Worm (Caenorhabditis elegans) whole organism, young adult: Measurements from ENCODE around the gene spp-8.
A peak's percentile ranks its signal among the peaks of the same experiment; 100 is the strongest.

Experiments
- C06A6.2 ChIP-seq: fragments of 200-800 bp; sonication (Bioruptor generic); conservative IDR thresholded peaks from 2 replicates; pipeline ENCODE4 v1.3.6; 2022; ENCODE audit warnings: missing genetic modification characterization, missing compliant biosample characterization
- F57C9.4 ChIP-seq: sonication (generic microtip); optimal IDR thresholded peaks from 2 replicates; lab custom pipeline; 2017; ENCODE audit warnings: mild to moderate bottlenecking, missing genetic modification characterization, missing compliant biosample characterization
- T07F8.4 ChIP-seq: sonication (generic microtip); optimal IDR thresholded peaks from 2 replicates; lab custom pipeline; 2016; ENCODE audit warnings: mild to moderate bottlenecking, missing genetic modification characterization, moderate library complexity, missing compliant biosample characterization
- Y79H2A.3 ChIP-seq: fragments of 200-800 bp; sonication (Bioruptor generic); conservative IDR thresholded peaks from 2 replicates; pipeline ENCODE4 v1.3.6; 2022; ENCODE audit warnings: missing genetic modification reagents, missing genetic modification characterization, missing compliant biosample characterization
- attf-6 ChIP-seq: fragments of 200-800 bp; sonication (Bioruptor generic); IDR thresholded peaks from 2 replicates; pipeline ENCODE4 v1.3.6; 2022; ENCODE audit warnings: missing genetic modification reagents, missing genetic modification characterization, missing compliant biosample characterization
- cebp-1 ChIP-seq, 2 experiments: fragments of 200-800 bp in 1 of 2; sonication (Bioruptor generic) in 1 of 2; sonication (generic microtip) in 1 of 2; IDR thresholded peaks in 1 of 2; optimal IDR thresholded peaks in 1 of 2; 2 replicates each; pipeline versions ENCODE4 v1.3.6 to Lab custom; 2017 to 2022; ENCODE audit warnings: missing compliant biosample characterization in 2 of 2, missing genetic modification characterization in 2 of 2, mild to moderate bottlenecking in 1 of 2, missing genetic modification reagents in 1 of 2, moderate library complexity in 1 of 2
- dpff-1 ChIP-seq: sonication (generic microtip); optimal IDR thresholded peaks from 2 replicates; lab custom pipeline; 2017; ENCODE audit warnings: mild to moderate bottlenecking, missing genetic modification characterization, missing compliant biosample characterization
- dpl-1 ChIP-seq: fragments of 150-350 bp; optimal IDR thresholded peaks from 2 replicates; lab custom pipeline; 2014; ENCODE audit warnings: missing biosample characterization, missing genetic modification reagents, missing genetic modification characterization
- egl-44 ChIP-seq: fragments of 200-800 bp; sonication (Bioruptor generic); IDR thresholded peaks from 2 replicates; pipeline ENCODE4 v1.3.6; 2022; ENCODE audit warnings: missing genetic modification reagents, missing genetic modification characterization, missing compliant biosample characterization
- hlh-26 ChIP-seq: fragments of 200-800 bp; sonication (Bioruptor generic); conservative IDR thresholded peaks from 2 replicates; pipeline ENCODE4 v1.3.6; 2022; ENCODE audit warnings: missing genetic modification reagents, missing genetic modification characterization, missing compliant biosample characterization
- hmg-1.2 ChIP-seq: fragments of 200-800 bp; sonication (Bioruptor generic); IDR thresholded peaks from 2 replicates; pipeline ENCODE4 v1.3.6; 2022; ENCODE audit warnings: missing genetic modification reagents, missing genetic modification characterization, missing compliant biosample characterization
- let-526 ChIP-seq: fragments of 200-800 bp; sonication (Bioruptor generic); IDR thresholded peaks from 2 replicates; pipeline ENCODE4 v1.3.6; 2022; ENCODE audit warnings: missing genetic modification reagents, missing genetic modification characterization, missing compliant biosample characterization
- let-607 ChIP-seq, 2 experiments: fragments of 200-800 bp in 1 of 2; sonication (Bioruptor generic) in 1 of 2; sonication (generic microtip) in 1 of 2; optimal IDR thresholded peaks; 2 replicates each; lab custom pipeline; 2016 to 2018; ENCODE audit warnings: mild to moderate bottlenecking in 2 of 2, missing compliant biosample characterization in 2 of 2, missing genetic modification characterization in 2 of 2, moderate library complexity in 2 of 2, missing genotype in 1 of 2
- lin-35 ChIP-seq, 3 experiments: fragments of 150-350 bp in 2 of 3; sonication (generic microtip) in 1 of 3; optimal IDR thresholded peaks; 2 replicates each; lab custom pipeline; 2014 to 2018; ENCODE audit warnings: missing biosample characterization in 3 of 3, missing genetic modification characterization in 3 of 3, missing genetic modification reagents in 3 of 3
- lin-40 ChIP-seq: sonication (generic microtip); optimal IDR thresholded peaks from 2 replicates; lab custom pipeline; 2016; ENCODE audit warnings: missing genetic modification characterization, mild to moderate bottlenecking, missing compliant biosample characterization, missing genotype, missing genetic modification reagents
- lir-1 ChIP-seq: fragments of 200-800 bp; sonication (Bioruptor generic); conservative IDR thresholded peaks from 2 replicates; pipeline ENCODE4 v1.3.6; 2022; ENCODE audit warnings: missing genetic modification reagents, missing genetic modification characterization, missing compliant biosample characterization
- mcd-1 ChIP-seq: fragments of 200-800 bp; sonication (Bioruptor generic); IDR thresholded peaks from 2 replicates; pipeline ENCODE4 v1.3.6; 2022; ENCODE audit warnings: missing genetic modification reagents, missing genetic modification characterization, missing compliant biosample characterization
- mel-28 ChIP-seq: sonication (generic microtip); optimal IDR thresholded peaks from 2 replicates; lab custom pipeline; 2016; ENCODE audit warnings: borderline replicate concordance, mild to moderate bottlenecking, missing genetic modification characterization, missing compliant biosample characterization
- nhr-80 ChIP-seq: sonication (generic microtip); optimal IDR thresholded peaks from 2 replicates; lab custom pipeline; 2016; ENCODE audit warnings: missing genetic modification characterization, missing compliant biosample characterization
- pbrm-1 ChIP-seq: fragments of 200-800 bp; sonication (Bioruptor generic); IDR thresholded peaks from 2 replicates; pipeline ENCODE4 v1.3.6; 2022; ENCODE audit warnings: missing genetic modification reagents, missing genetic modification characterization, missing compliant biosample characterization
- pha-4 ChIP-seq: fragments of 150-350 bp; sonication (generic microtip); optimal IDR thresholded peaks from 2 replicates; lab custom pipeline; 2014; ENCODE audit warnings: missing biosample characterization, missing genetic modification reagents, missing genetic modification characterization
- repo-1 ChIP-seq: sonication (generic microtip); optimal IDR thresholded peaks from 2 replicates; lab custom pipeline; 2017; ENCODE audit warnings: mild to moderate bottlenecking, missing genetic modification characterization, missing compliant biosample characterization
- snpc-4 ChIP-seq, 5 experiments: fragments of 150-350 bp in 1 of 5; sonication (generic microtip) in 4 of 5; optimal IDR thresholded peaks; 2 replicates each; lab custom pipeline; 2014 to 2018; ENCODE audit warnings: missing genetic modification characterization in 5 of 5, missing biosample characterization in 3 of 5, antibody characterized with exemption in 2 of 5, mild to moderate bottlenecking in 2 of 5, missing compliant biosample characterization in 2 of 5, missing genotype in 2 of 5, moderate library complexity in 2 of 5, missing genetic modification reagents in 1 of 5
- somi-1 ChIP-seq: fragments of 200-800 bp; sonication (Bioruptor generic); optimal IDR thresholded peaks from 2 replicates; lab custom pipeline; 2018; ENCODE audit warnings: mild to moderate bottlenecking, missing genetic modification characterization, missing compliant biosample characterization
- tbp1 ChIP-seq: fragments of 200-800 bp; sonication (Bioruptor generic); optimal IDR thresholded peaks from 2 replicates; lab custom pipeline; 2018; ENCODE audit warnings: mild to moderate bottlenecking, missing genetic modification characterization, missing compliant biosample characterization
- tbx-9 ChIP-seq: sonication (generic microtip); optimal IDR thresholded peaks from 2 replicates; lab custom pipeline; 2016; ENCODE audit warnings: borderline replicate concordance, missing genetic modification characterization, inconsistent platforms, missing compliant biosample characterization
- tlf-1 ChIP-seq: fragments of 200-800 bp; sonication (Bioruptor generic); optimal IDR thresholded peaks from 2 replicates; lab custom pipeline; 2018; ENCODE audit warnings: mild to moderate bottlenecking, missing genetic modification characterization, missing compliant biosample characterization
- unc-130 ChIP-seq: sonication (generic microtip); optimal IDR thresholded peaks from 2 replicates; lab custom pipeline; 2016; ENCODE audit warnings: missing genetic modification reagents, missing genetic modification characterization, missing compliant biosample characterization
- unc-62 ChIP-seq: fragments of 150-350 bp; optimal IDR thresholded peaks from 2 replicates; lab custom pipeline; 2014; ENCODE audit warnings: missing biosample characterization, missing genetic modification reagents, missing genetic modification characterization
- xnd-1 ChIP-seq: sonication (generic microtip); optimal IDR thresholded peaks from 2 replicates; lab custom pipeline; 2016; ENCODE audit warnings: missing genotype, missing genetic modification reagents, missing genetic modification characterization, missing compliant biosample characterization
- ztf-22 ChIP-seq: fragments of 200-800 bp; sonication (Bioruptor generic); optimal IDR thresholded peaks from 2 replicates; lab custom pipeline; 2018; ENCODE audit warnings: mild to moderate bottlenecking, missing genetic modification characterization, moderate library complexity, missing compliant biosample characterization
- ztf-25 ChIP-seq: fragments of 200-800 bp; sonication (Bioruptor generic); IDR thresholded peaks from 2 replicates; pipeline ENCODE4 v1.3.6; 2022; ENCODE audit warnings: missing genetic modification reagents, missing genetic modification characterization, missing compliant biosample characterization
- ztf-26 ChIP-seq: sonication (generic microtip); optimal IDR thresholded peaks from 2 replicates; lab custom pipeline; 2017; ENCODE audit warnings: missing genetic modification characterization, missing compliant biosample characterization
- ztf-28 ChIP-seq: fragments of 200-800 bp; sonication (Bioruptor generic); IDR thresholded peaks from 2 replicates; pipeline ENCODE4 v1.3.6; 2022; ENCODE audit warnings: missing genetic modification reagents, missing genetic modification characterization, missing compliant biosample characterization

The spp-8 gene

ce11 chrIV:8527598-8528012 lies 46.1 kb downstream of the spp-8 start (continued):
- no peak for TF ChIP-seq unc-130 (GFP tag; lab: Kevin White, UChicago)
- TF ChIP-seq lir-1 (GFP tag; lab: Robert Waterston, UW), result peak; percentile 64
- TF ChIP-seq F57C9.4 (tag; lab: Kevin White, UChicago), result no peak
- no peak for TF ChIP-seq attf-6 (GFP tag; lab: Robert Waterston, UW)
- TF ChIP-seq repo-1 (tag; lab: Kevin White, UChicago), result peak; percentile 43
- TF ChIP-seq ztf-25 (GFP tag; lab: Robert Waterston, UW), result no peak
- TF ChIP-seq unc-62, result peak; percentile 57
- TF ChIP-seq, all 124 proteins: peak for 44

- TF ChIP-seq tlf-1 (GFP tag; lab: Kevin White, UChicago), result peak; percentile 34
- TF ChIP-seq cebp-1 (GFP tag; IDR thresholded peaks at IDR 0.05; lab: Robert Waterston, UW), result no peak
- peak; percentile 44 for TF ChIP-seq cebp-1 (tag; optimal IDR thresholded peaks at IDR 0.05; lab: Kevin White, UChicago)
- TF ChIP-seq snpc-4 (GFP tag; optimal IDR thresholded peaks at IDR 0.05; lab: Kevin White, UChicago), result no peak
- peak in 1 of 4 experiments; percentile 17 for TF ChIP-seq snpc-4 (tag; optimal IDR thresholded peaks at IDR 0.05; lab: Kevin White, UChicago)
- TF ChIP-seq nhr-80 (tag; lab: Kevin White, UChicago), result peak; percentile 81
- TF ChIP-seq Y79H2A.3, result no peak
- TF ChIP-seq unc-62, result peak; percentile 65
- TF ChIP-seq lir-1 (GFP tag; lab: Robert Waterston, UW), result no peak
- TF ChIP-seq mel-28 (tag; lab: Kevin White, UChicago), result no peak
- no peak for TF ChIP-seq tbx-9 (tag; lab: Kevin White, UChicago)
- TF ChIP-seq ztf-22 (GFP tag; lab: Kevin White, UChicago), result peak; percentile 74
- no peak for TF ChIP-seq somi-1 (GFP tag; lab: Kevin White, UChicago)
- peak; percentile 18 for TF ChIP-seq pha-4 (tag; lab: Kevin White, UChicago)
- TF ChIP-seq dpl-1 (GFP tag; lab: Kevin White, UChicago), result no peak
- no peak for TF ChIP-seq hmg-1.2 (GFP tag; lab: Robert Waterston, UW)
- TF ChIP-seq let-607 (tag; optimal IDR thresholded peaks at IDR 0.05; lab: Kevin White, UChicago), result peak in 1 of 2 experiments; percentile 28
- peak; percentile 36 for TF ChIP-seq tbp1 (GFP tag; lab: Kevin White, UChicago)
- TF ChIP-seq, all 124 proteins: peak for 9
These were observed 46.9 kb downstream of the spp-8 start for ce11 chrIV:8528345-8528744.

ce11 chrIV:8529039-8529438 lies 47.6 kb downstream of the spp-8 start:
- TF ChIP-seq let-526 (0 out of 2 replicates have a peak, but pooled peaks have one; percentile 33), tbp1 (GFP tag; lab: Kevin White, UChicago) (peak; percentile 4), hlh-26 (no peak), lin-35 (GFP tag; optimal IDR thresholded peaks at IDR 0.05; lab: Kevin White, UChicago) (no peak), ztf-26 (peak; percentile 44), tlf-1 (GFP tag; lab: Kevin White, UChicago) (no peak), ztf-25 (GFP tag; lab: Robert Waterston, UW) (no peak), mcd-1 (GFP tag; lab: Robert Waterston, UW) (peak; percentile 29; the same call in 1 of the 2 replicates), snpc-4 (GFP tag; optimal IDR thresholded peaks at IDR 0.05; lab: Kevin White, UChicago) (no peak), snpc-4 (tag; optimal IDR thresholded peaks at IDR 0.05; lab: Kevin White, UChicago) (no peak), somi-1 (GFP tag; lab: Kevin White, UChicago) (peak; percentile 89), pbrm-1 (no peak), egl-44 (GFP tag; lab: Robert Waterston, UW) (no peak), lin-40 (tag; lab: Kevin White, UChicago) (peak; percentile 29), C06A6.2 (GFP tag; lab: Robert Waterston, UW) (peak; percentile 16; the same call in 1 of the 2 replicates), dpff-1 (tag; lab: Kevin White, UChicago) (no peak), nhr-80 (tag; lab: Kevin White, UChicago) (no peak), T07F8.4 (tag; lab: Kevin White, UChicago) (no peak), ztf-28 (GFP tag; lab: Robert Waterston, UW) (no peak), xnd-1 (no peak)
